Worm (Caenorhabditis elegans): ENCODE results near the gene R05H5.7.

ce11 chrII:10168905-10169782, 23.2 kb upstream of the R05H5.7 start, which contains the start of gene daf-19:
- TF ChIP-seq him-1 (tag; optimal IDR thresholded peaks at IDR 0.05) (peak; percentile 35), dao-5 (tag; optimal IDR thresholded peaks at IDR 0.05) (no peak)
